Worm (Caenorhabditis elegans): ENCODE data around the gene nrde-1.

nrde-1 gene

ce11 chrIII:3681351-3681938, 31.8 kb upstream of the nrde-1 start:
- TF ChIP-seq lin-40 (tag; optimal IDR thresholded peaks at IDR 0.05) (peak; percentile 2), F33H1.4 (GFP tag; IDR thresholded peaks at IDR 0.05) (no peak), hmg-1.2 (GFP tag; IDR thresholded peaks at IDR 0.05) (peak; percentile 81)

ce11 chrIII:3682869-3683403, 30.3 kb upstream of the nrde-1 start:
- no peak for TF ChIP-seq egrh-3 (GFP tag; IDR thresholded peaks at IDR 0.05)
- peak; percentile 84 for TF ChIP-seq nfyb-1 (GFP tag; IDR thresholded peaks at IDR 0.05)
- no peak for TF ChIP-seq C06A6.2 (GFP tag; conservative IDR thresholded peaks at IDR 0.05)
- no peak for TF ChIP-seq lag-1 (GFP tag; IDR thresholded peaks at IDR 0.05)
- TF ChIP-seq atf-7 (tag; optimal IDR thresholded peaks at IDR 0.05): no peak
- no peak for TF ChIP-seq ama-1 (optimal IDR thresholded peaks at IDR 0.05)
- TF ChIP-seq ama-1 (GFP tag; optimal IDR thresholded peaks at IDR 0.05): no peak

- no peak for TF ChIP-seq Y53F4B.3 (GFP tag; IDR thresholded peaks at IDR 0.05)
- TF ChIP-seq T26A5.8 (tag; optimal IDR thresholded peaks at IDR 0.05): no peak
Observed at ce11 chrIII:3692516-3692915, 20.7 kb upstream of the nrde-1 start.

- TF ChIP-seq lin-54 (GFP tag; optimal IDR thresholded peaks at IDR 0.05) (no peak), nfyb-1 (GFP tag; IDR thresholded peaks at IDR 0.05) (no peak), dpff-1 (tag; optimal IDR thresholded peaks at IDR 0.05) (no peak), hmg-20 (GFP tag; IDR thresholded peaks at IDR 0.05) (no peak), cebp-1 (GFP tag; IDR thresholded peaks at IDR 0.05) (no peak), cebp-1 (tag; optimal IDR thresholded peaks at IDR 0.05) (no peak), lin-40 (tag; optimal IDR thresholded peaks at IDR 0.05) (no peak), T26A5.8 (tag; optimal IDR thresholded peaks at IDR 0.05) (no peak), B0035.1 (tag; optimal IDR thresholded peaks at IDR 0.05) (no peak), repo-1 (tag; optimal IDR thresholded peaks at IDR 0.05) (no peak), sdz-38 (tag; optimal IDR thresholded peaks at IDR 0.05) (no peak), mcd-1 (GFP tag; IDR thresholded peaks at IDR 0.05) (no peak), C06A6.2 (GFP tag; conservative IDR thresholded peaks at IDR 0.05) (no peak), egrh-3 (GFP tag; IDR thresholded peaks at IDR 0.05) (no peak), mes-4 (tag; optimal IDR thresholded peaks at IDR 0.05) (no peak), ztf-25 (GFP tag; IDR thresholded peaks at IDR 0.05) (no peak), nhr-27 (tag; optimal IDR thresholded peaks at IDR 0.05) (no peak), egl-18 (GFP tag; IDR thresholded peaks at IDR 0.05) (no peak), nhr-179 (tag; optimal IDR thresholded peaks at IDR 0.05) (no peak), B0019.2 (GFP tag; conservative IDR thresholded peaks at IDR 0.05) (no peak)
Observed at ce11 chrIII:3694572-3694971, 18.7 kb upstream of the nrde-1 start, which contains the start of gene npr-15. Gene npr-15, minus strand, starts transcription at chrIII:3694672.

ce11 chrIII:3695398-3695797, 17.9 kb upstream of the nrde-1 start:
- TF ChIP-seq attf-3 (GFP tag; conservative IDR thresholded peaks at IDR 0.05): 0 out of 2 replicates have a peak, but pooled peaks have one; percentile 31
- peak; percentile 78 for TF ChIP-seq nfyb-1 (GFP tag; IDR thresholded peaks at IDR 0.05)
- peak; percentile 50; the same call in 1 of the 2 replicates for TF ChIP-seq ceh-91 (GFP tag; IDR thresholded peaks at IDR 0.05)
- 0 out of 2 replicates have a peak, but pooled peaks have one; percentile 28 for TF ChIP-seq Y56A3A.18 (GFP tag; IDR thresholded peaks at IDR 0.05)
- TF ChIP-seq lin-40 (tag; optimal IDR thresholded peaks at IDR 0.05): peak; percentile 31
- TF ChIP-seq hmg-1.2 (GFP tag; IDR thresholded peaks at IDR 0.05): peak; percentile 93
- peak; percentile 62 for TF ChIP-seq ceh-100 (GFP tag; IDR thresholded peaks at IDR 0.05)
- 0 out of 2 replicates have a peak, but pooled peaks have one; percentile 27 for TF ChIP-seq lir-1 (GFP tag; conservative IDR thresholded peaks at IDR 0.05)
- TF ChIP-seq egrh-3 (GFP tag; IDR thresholded peaks at IDR 0.05): peak; percentile 50; the same call in 1 of the 2 replicates
- peak; percentile 88 for TF ChIP-seq ztf-18 (tag; optimal IDR thresholded peaks at IDR 0.05)
- peak; percentile 55; the same call in 1 of the 2 replicates for TF ChIP-seq C17E4.6 (GFP tag; IDR thresholded peaks at IDR 0.05)
- peak; percentile 92 for TF ChIP-seq mcd-1 (GFP tag; IDR thresholded peaks at IDR 0.05)
- peak in 1 of 2 experiments; percentile 46 for TF ChIP-seq let-607 (tag; optimal IDR thresholded peaks at IDR 0.05)
- peak; percentile 81 for TF ChIP-seq K11D2.4 (GFP tag; IDR thresholded peaks at IDR 0.05)
